Worm (Caenorhabditis elegans): ENCODE results near the gene F07C6.4.

ce11 chrIV:12849030-12849560 lies 43.4 kb downstream of the F07C6.4 start, which contains the start of gene srf-3:
- no peak for TF ChIP-seq bed-3 (GFP tag; optimal IDR thresholded peaks at IDR 0.05)
- no peak for TF ChIP-seq zip-8 (tag; optimal IDR thresholded peaks at IDR 0.05)
- TF ChIP-seq elt-1 (tag; optimal IDR thresholded peaks at IDR 0.05; ENCODE audit: borderline replicate concordance, insufficient read depth): no peak
- TF ChIP-seq lin-32 (GFP tag; optimal IDR thresholded peaks at IDR 0.05): no peak
- no peak for TF ChIP-seq snpc-4 (tag; optimal IDR thresholded peaks at IDR 0.05)
